Worm (Caenorhabditis elegans): ENCODE results near the gene C26F1.3.

- no peak for TF ChIP-seq ceh-100 (GFP tag; IDR thresholded peaks at IDR 0.05)
- TF ChIP-seq snpc-1.3 (tag; optimal IDR thresholded peaks at IDR 0.05; ENCODE audit: insufficient read depth): no peak
- no peak for TF ChIP-seq hrde-1 (tag; optimal IDR thresholded peaks at IDR 0.05; ENCODE audit: borderline replicate concordance)
- no peak for TF ChIP-seq ZK185.1 (tag; optimal IDR thresholded peaks at IDR 0.05; ENCODE audit: poor library complexity, severe bottlenecking)
- no peak for TF ChIP-seq T07F8.4 (tag; optimal IDR thresholded peaks at IDR 0.05)
- no peak for TF ChIP-seq snpc-4 (GFP tag; optimal IDR thresholded peaks at IDR 0.05)
- no peak for TF ChIP-seq snpc-4 (tag; optimal IDR thresholded peaks at IDR 0.05)
- TF ChIP-seq ccch-3 (GFP tag; optimal IDR thresholded peaks at IDR 0.05): no peak
- no peak for TF ChIP-seq attf-5 (GFP tag; optimal IDR thresholded peaks at IDR 0.05)
- no peak for TF ChIP-seq B0261.1 (tag; optimal IDR thresholded peaks at IDR 0.05)
- no peak for TF ChIP-seq sdz-38 (tag; optimal IDR thresholded peaks at IDR 0.05)
- TF ChIP-seq unc-130 (GFP tag; optimal IDR thresholded peaks at IDR 0.05): no peak
- no peak for TF ChIP-seq C06A6.2 (GFP tag; conservative IDR thresholded peaks at IDR 0.05)
- TF ChIP-seq F39B2.1 (GFP tag; IDR thresholded peaks at IDR 0.05): no peak
- no peak for TF ChIP-seq attf-6 (GFP tag; IDR thresholded peaks at IDR 0.05)
These were observed 49.3 kb downstream of the C26F1.3 start for ce11 chrV:7826362-7826761.

Data from whole organism, young adult.